Fruit fly (Drosophila melanogaster) whole organism, prepupa: Measurements from ENCODE around the gene CG43401.
A peak's percentile ranks its signal among the peaks of the same experiment; 100 is the strongest.

Source experiments
- Blimp-1 ChIP-seq: fragments of 200-800 bp; sonication (Bioruptor generic); optimal IDR thresholded peaks from 3 replicates; lab custom pipeline; 2017; ENCODE audit warnings: missing biosample characterization, missing genetic modification characterization, mild to moderate bottlenecking, moderate library complexity, missing genetic modification reagents
- CG10631 ChIP-seq: fragments of 200-800 bp; sonication (Bioruptor generic); optimal IDR thresholded peaks from 2 replicates; lab custom pipeline; 2016; ENCODE audit warnings: missing biosample characterization, missing genetic modification characterization
- CG10669 ChIP-seq: fragments of 200-800 bp; sonication (Bioruptor generic); optimal IDR thresholded peaks from 3 replicates; lab custom pipeline; 2018; ENCODE audit warnings: missing biosample characterization, mild to moderate bottlenecking, missing genetic modification characterization, moderate library complexity
- CG11762 ChIP-seq: fragments of 200-800 bp; sonication (Bioruptor generic); optimal IDR thresholded peaks from 3 replicates; lab custom pipeline; 2016; ENCODE audit warnings: missing biosample characterization, missing genetic modification characterization; ENCODE audit not compliant: insufficient read depth
- CG11902 ChIP-seq: fragments of 200-800 bp; sonication (Bioruptor generic); optimal IDR thresholded peaks from 3 replicates; lab custom pipeline; 2016; ENCODE audit warnings: missing biosample characterization, missing genetic modification characterization
- CG15336 ChIP-seq: fragments of 200-800 bp; sonication (Bioruptor generic); IDR thresholded peaks from 2 replicates; pipeline ENCODE4 v1.3.6; 2022; ENCODE audit warnings: missing biosample characterization, missing genetic modification characterization
- CG1621 ChIP-seq: fragments of 200-800 bp; sonication (Bioruptor generic); optimal IDR thresholded peaks from 3 replicates; lab custom pipeline; 2018; ENCODE audit warnings: missing biosample characterization, mild to moderate bottlenecking, missing genetic modification characterization
- CG3032 ChIP-seq: fragments of 200-800 bp; optimal IDR thresholded peaks from 2 replicates; lab custom pipeline; 2019; ENCODE audit warnings: missing biosample characterization, mild to moderate bottlenecking, missing genetic modification characterization, moderate library complexity
- CG31627 ChIP-seq: fragments of 200-800 bp; sonication (Bioruptor generic); optimal IDR thresholded peaks from 3 replicates; lab custom pipeline; 2016; ENCODE audit warnings: missing biosample characterization, missing genetic modification characterization
- CG34406 ChIP-seq: fragments of 200-800 bp; sonication (Bioruptor generic); optimal IDR thresholded peaks from 3 replicates; lab custom pipeline; 2016; ENCODE audit warnings: missing biosample characterization, missing genetic modification characterization
- CG3919 ChIP-seq: fragments of 200-800 bp; sonication (Bioruptor generic); optimal IDR thresholded peaks from 3 replicates; lab custom pipeline; 2016; ENCODE audit warnings: missing biosample characterization, missing genetic modification characterization
- CG4318 ChIP-seq: fragments of 200-800 bp; sonication (Bioruptor generic); optimal IDR thresholded peaks from 3 replicates; lab custom pipeline; 2017; ENCODE audit warnings: missing biosample characterization, mild to moderate bottlenecking, missing genetic modification characterization
- CG6276 ChIP-seq: fragments of 200-800 bp; sonication (Bioruptor generic); optimal IDR thresholded peaks from 2 replicates; lab custom pipeline; 2017; ENCODE audit warnings: missing biosample characterization, mild to moderate bottlenecking, missing genetic modification characterization
- CG6792 ChIP-seq: fragments of 200-800 bp; sonication (Bioruptor generic); optimal IDR thresholded peaks from 3 replicates; lab custom pipeline; 2016; ENCODE audit warnings: missing biosample characterization, missing genetic modification characterization
- CG6808 ChIP-seq: fragments of 200-800 bp; sonication (Bioruptor generic); optimal IDR thresholded peaks from 3 replicates; lab custom pipeline; 2017; ENCODE audit warnings: missing biosample characterization, missing genetic modification characterization, mild to moderate bottlenecking, moderate library complexity, missing genetic modification reagents
- CG6854 ChIP-seq: fragments of 200-800 bp; sonication (Bioruptor generic); optimal IDR thresholded peaks from 2 replicates; lab custom pipeline; 2017; ENCODE audit warnings: missing biosample characterization, mild to moderate bottlenecking, missing genetic modification characterization
- CG7368 ChIP-seq: fragments of 200-800 bp; sonication (Bioruptor generic); optimal IDR thresholded peaks from 3 replicates; lab custom pipeline; 2016; ENCODE audit warnings: missing biosample characterization, missing genetic modification characterization
- CG8119 ChIP-seq: fragments of 200-800 bp; sonication (Bioruptor generic); IDR thresholded peaks from 3 replicates; pipeline ENCODE4 v1.3.6; 2022; ENCODE audit warnings: missing biosample characterization, missing genetic modification characterization
- CG8319 ChIP-seq: fragments of 200-800 bp; sonication (Bioruptor generic); optimal IDR thresholded peaks from 3 replicates; lab custom pipeline; 2016; ENCODE audit warnings: missing biosample characterization, missing genetic modification characterization
- CG8632 ChIP-seq: fragments of 200-800 bp; sonication (Bioruptor generic); optimal IDR thresholded peaks from 3 replicates; lab custom pipeline; 2016; ENCODE audit warnings: missing biosample characterization, missing genetic modification characterization
- Eip78C ChIP-seq: fragments of 200-800 bp; sonication (Bioruptor generic); peaks from one replicate; lab custom pipeline; 2016; ENCODE audit warnings: missing biosample characterization, missing genetic modification characterization
- Eip93F ChIP-seq: fragments of 200-800 bp; sonication (Bioruptor generic); optimal IDR thresholded peaks from 2 replicates; lab custom pipeline; 2016; ENCODE audit warnings: missing biosample characterization, mild to moderate bottlenecking, missing genetic modification characterization
- Ets21C ChIP-seq: fragments of 200-800 bp; sonication (Bioruptor generic); optimal IDR thresholded peaks from 3 replicates; lab custom pipeline; 2016; ENCODE audit warnings: missing biosample characterization, missing genetic modification characterization
- Ets96B ChIP-seq: fragments of 200-800 bp; optimal IDR thresholded peaks from 2 replicates; lab custom pipeline; 2019; ENCODE audit warnings: missing biosample characterization, mild to moderate bottlenecking, missing genetic modification characterization, moderate library complexity
- Gug ChIP-seq: fragments of 200-800 bp; sonication (Bioruptor generic); IDR thresholded peaks from 2 replicates; pipeline ENCODE4 v1.3.6; 2022; ENCODE audit warnings: missing biosample characterization, missing genetic modification characterization
- Hr38 ChIP-seq: sonication (Bioruptor generic); optimal IDR thresholded peaks from 2 replicates; lab custom pipeline; 2016; ENCODE audit warnings: missing biosample characterization, missing genetic modification characterization
- Hr4 ChIP-seq: fragments of 200-800 bp; sonication (Bioruptor generic); optimal IDR thresholded peaks from 3 replicates; lab custom pipeline; 2016; ENCODE audit warnings: missing biosample characterization, missing genetic modification characterization
- Lpt ChIP-seq: fragments of 200-800 bp; sonication (Bioruptor generic); optimal IDR thresholded peaks from 3 replicates; lab custom pipeline; 2016; ENCODE audit warnings: missing biosample characterization, missing genetic modification characterization
- Met ChIP-seq: fragments of 200-800 bp; sonication (Bioruptor generic); optimal IDR thresholded peaks from 3 replicates; lab custom pipeline; 2016; ENCODE audit warnings: missing biosample characterization, missing genetic modification characterization
- OdsH ChIP-seq: fragments of 200-800 bp; sonication (Bioruptor generic); optimal IDR thresholded peaks from 3 replicates; lab custom pipeline; 2016; ENCODE audit warnings: missing biosample characterization, missing genetic modification characterization
- Smox ChIP-seq: fragments of 200-800 bp; sonication (Bioruptor generic); optimal IDR thresholded peaks from 3 replicates; lab custom pipeline; 2016; ENCODE audit warnings: missing biosample characterization, missing genetic modification characterization
- Sox102F ChIP-seq: fragments of 200-800 bp; sonication (Bioruptor generic); optimal IDR thresholded peaks from 2 replicates; lab custom pipeline; 2016; ENCODE audit warnings: missing biosample characterization, mild to moderate bottlenecking, missing genetic modification characterization
- Sox14 ChIP-seq: fragments of 200-800 bp; sonication (Bioruptor generic); optimal IDR thresholded peaks from 3 replicates; lab custom pipeline; 2016; ENCODE audit warnings: missing biosample characterization, missing genetic modification characterization
- achi ChIP-seq: fragments of 200-800 bp; sonication (Bioruptor generic); optimal IDR thresholded peaks from 3 replicates; lab custom pipeline; 2016; ENCODE audit warnings: missing biosample characterization, missing genetic modification characterization
- cyc ChIP-seq: fragments of 200-800 bp; sonication (Bioruptor generic); optimal IDR thresholded peaks from 3 replicates; lab custom pipeline; 2016; ENCODE audit warnings: missing biosample characterization, missing genetic modification characterization
- dac ChIP-seq: fragments of 200-800 bp; sonication (Bioruptor generic); optimal IDR thresholded peaks from 2 replicates; lab custom pipeline; 2017; ENCODE audit warnings: missing biosample characterization, mild to moderate bottlenecking, missing genetic modification characterization
- dsx ChIP-seq: fragments of 200-800 bp; optimal IDR thresholded peaks from 3 replicates; lab custom pipeline; 2019; ENCODE audit warnings: missing biosample characterization, mild to moderate bottlenecking, missing genetic modification characterization, moderate library complexity; ENCODE audit not compliant: poor library complexity, severe bottlenecking
- fd59A ChIP-seq: fragments of 200-800 bp; sonication (Bioruptor generic); optimal IDR thresholded peaks from 2 replicates; lab custom pipeline; 2017; ENCODE audit warnings: missing biosample characterization, mild to moderate bottlenecking, missing genetic modification characterization, missing genetic modification reagents
- fd85E ChIP-seq: fragments of 200-800 bp; sonication (Bioruptor generic); optimal IDR thresholded peaks from 3 replicates; lab custom pipeline; 2016; ENCODE audit warnings: missing biosample characterization, missing genetic modification characterization
- fkh ChIP-seq: fragments of 200-800 bp; sonication (Bioruptor generic); optimal IDR thresholded peaks from 3 replicates; lab custom pipeline; 2017; ENCODE audit warnings: missing biosample characterization, mild to moderate bottlenecking, missing genetic modification characterization, moderate library complexity
- lz ChIP-seq: fragments of 200-800 bp; sonication (Bioruptor generic); optimal IDR thresholded peaks from 3 replicates; lab custom pipeline; 2016; ENCODE audit warnings: missing biosample characterization, missing genetic modification characterization
- net ChIP-seq: fragments of 200-800 bp; sonication (Bioruptor generic); optimal IDR thresholded peaks from 3 replicates; lab custom pipeline; 2016; ENCODE audit warnings: missing biosample characterization, missing genetic modification characterization
- pdm3 ChIP-seq: fragments of 200-800 bp; sonication (Bioruptor generic); optimal IDR thresholded peaks from 3 replicates; lab custom pipeline; 2016; ENCODE audit warnings: missing biosample characterization, missing genetic modification characterization
- spab ChIP-seq: fragments of 200-800 bp; sonication (Bioruptor generic); optimal IDR thresholded peaks from 2 replicates; lab custom pipeline; 2017; ENCODE audit warnings: missing biosample characterization, mild to moderate bottlenecking, missing genetic modification characterization, missing genetic modification reagents
- ss ChIP-seq, 2 experiments: fragments of 200-800 bp; sonication (Bioruptor generic); optimal IDR thresholded peaks; 2 replicates in 1 of 2; 3 replicates in 1 of 2; lab custom pipeline; 2017 to 2018; ENCODE audit warnings: mild to moderate bottlenecking in 2 of 2, missing biosample characterization in 2 of 2, missing genetic modification characterization in 2 of 2, moderate library complexity in 1 of 2
- svp ChIP-seq: fragments of 200-800 bp; sonication (Bioruptor generic); peaks from one replicate; lab custom pipeline; 2016; ENCODE audit warnings: missing biosample characterization, missing genetic modification characterization
- topi ChIP-seq: fragments of 200-800 bp; sonication (Bioruptor generic); optimal IDR thresholded peaks from 3 replicates; lab custom pipeline; 2016; ENCODE audit warnings: missing biosample characterization, missing genetic modification characterization
- vri ChIP-seq: fragments of 200-800 bp; sonication (Bioruptor generic); optimal IDR thresholded peaks from 3 replicates; lab custom pipeline; 2016; ENCODE audit warnings: missing biosample characterization, mild to moderate bottlenecking, missing genetic modification characterization

Gene CG43401

DNA sequence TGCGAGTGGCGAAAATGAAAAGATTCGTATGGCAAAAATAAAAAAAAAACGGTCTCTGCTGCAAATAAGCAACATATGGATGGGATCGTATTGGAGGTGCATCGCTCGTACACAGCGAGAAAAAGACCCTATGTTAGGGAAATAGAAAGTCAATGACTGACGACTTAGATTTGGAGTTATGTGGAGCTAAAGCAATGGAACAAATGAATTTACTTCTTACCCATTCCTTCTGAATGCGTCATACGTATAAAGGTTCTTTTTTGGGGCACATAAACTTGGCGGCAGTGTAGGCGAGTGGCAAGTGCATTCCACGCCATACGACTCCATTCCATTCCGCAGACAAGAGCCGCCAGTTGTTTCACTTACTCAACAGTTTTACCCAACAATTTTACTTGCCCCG is 42.5 kb downstream of the CG43401 start (continued):
- TF ChIP-seq CG6808 (GFP tag; lab: Kevin White, UChicago), result peak; percentile 79
- TF ChIP-seq ss (GFP tag; optimal IDR thresholded peaks at IDR 0.05; lab: Kevin White, UChicago), result peak; percentile 58 to 80
- TF ChIP-seq lz (GFP tag; lab: Kevin White, UChicago), result peak; percentile 79
- peak; percentile 77 for TF ChIP-seq pdm3 (GFP tag; lab: Kevin White, UChicago)
- no peak for TF ChIP-seq Hr38 (GFP tag; lab: Kevin White, UChicago)
- TF ChIP-seq CG10669 (GFP tag; lab: Kevin White, UChicago), result peak; percentile 81
- peak; percentile 79 for TF ChIP-seq CG3032 (tag; lab: Kevin White, UChicago)
- peak; percentile 84 for TF ChIP-seq Met (GFP tag; lab: Kevin White, UChicago)

DNA sequence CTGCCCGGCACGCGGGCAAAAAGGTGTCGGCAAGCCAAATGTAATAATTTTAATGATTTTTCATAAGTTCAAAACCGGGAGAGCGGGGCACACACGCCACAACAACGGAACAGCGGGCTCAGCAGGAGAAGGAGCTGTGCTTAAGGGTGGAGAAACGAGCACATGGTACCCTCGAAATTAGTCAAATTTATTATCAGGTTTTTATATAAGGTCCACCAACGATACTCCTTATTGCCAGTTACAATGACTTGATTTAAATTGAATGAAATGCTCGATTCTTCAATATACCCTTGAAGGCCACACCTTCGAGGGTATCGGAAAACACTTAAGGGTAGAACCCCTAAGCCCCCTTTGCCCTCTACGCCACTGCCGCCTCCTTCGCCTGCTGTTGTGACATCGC is 45.2 kb downstream of the CG43401 start:
- TF ChIP-seq Hr38 (GFP tag; lab: Kevin White, UChicago), result no peak
- TF ChIP-seq spab, result peak; percentile 22
- TF ChIP-seq Sox102F (GFP tag; lab: Kevin White, UChicago), result peak; percentile 72
- no peak for TF ChIP-seq Lpt
- peak; percentile 39 for TF ChIP-seq fd59A (GFP tag; lab: Kevin White, UChicago)
- TF ChIP-seq Gug (GFP tag; lab: Robert Waterston, UW), result no peak
- TF ChIP-seq dac (GFP tag; lab: Kevin White, UChicago), result no peak
- TF ChIP-seq Met (GFP tag; lab: Kevin White, UChicago), result peak; percentile 82
- TF ChIP-seq CG11762 (GFP tag; lab: Kevin White, UChicago), result no peak
- peak; percentile 5 for TF ChIP-seq dsx
- TF ChIP-seq topi, result peak; percentile 72
- TF ChIP-seq CG4318 (GFP tag; lab: Kevin White, UChicago), result no peak
- TF ChIP-seq pdm3 (GFP tag; lab: Kevin White, UChicago), result peak; percentile 52
- peak in 1 of 2 experiments; percentile 23 for TF ChIP-seq ss (GFP tag; optimal IDR thresholded peaks at IDR 0.05; lab: Kevin White, UChicago)
- TF ChIP-seq fkh (GFP tag; lab: Kevin White, UChicago), result no peak
- TF ChIP-seq net (GFP tag; lab: Kevin White, UChicago), result peak; percentile 19
- peak; percentile 68 for TF ChIP-seq vri
- peak; percentile 36 for TF ChIP-seq Blimp-1 (GFP tag; lab: Kevin White, UChicago)
- TF ChIP-seq cyc, result peak; percentile 78
- peak; percentile 38 for TF ChIP-seq CG10669 (GFP tag; lab: Kevin White, UChicago)
- TF ChIP-seq CG6276 (GFP tag; lab: Kevin White, UChicago), result no peak
- TF ChIP-seq CG6808 (GFP tag; lab: Kevin White, UChicago), result peak; percentile 7
- peak; percentile 39 for TF ChIP-seq CG3919 (GFP tag; lab: Kevin White, UChicago)
- peak; percentile 49 for TF ChIP-seq CG8319 (GFP tag; lab: Kevin White, UChicago)
- TF ChIP-seq Sox14 (GFP tag; lab: Kevin White, UChicago), result peak; percentile 52
- peak; percentile 90 for TF ChIP-seq svp (GFP tag; lab: Kevin White, UChicago)
- TF ChIP-seq CG3032 (tag; lab: Kevin White, UChicago), result peak; percentile 32
- TF ChIP-seq CG1621 (tag; lab: Kevin White, UChicago), result no peak
- TF ChIP-seq CG15336 (GFP tag; lab: Robert Waterston, UW), result no peak
- peak; percentile 58 for TF ChIP-seq CG6792 (GFP tag; lab: Kevin White, UChicago)
- TF ChIP-seq Ets96B (tag; lab: Kevin White, UChicago), result peak; percentile 29
- TF ChIP-seq Eip93F (GFP tag; lab: Kevin White, UChicago), result no peak
- TF ChIP-seq CG7368 (GFP tag; lab: Kevin White, UChicago), result peak; percentile 47
- no peak for TF ChIP-seq Hr4 (GFP tag; lab: Kevin White, UChicago)
- TF ChIP-seq CG11902, result peak; percentile 28
- peak; percentile 76 for TF ChIP-seq Ets21C (GFP tag; lab: Kevin White, UChicago)
- TF ChIP-seq CG6854 (GFP tag; lab: Kevin White, UChicago), result peak; percentile 53
- TF ChIP-seq CG31627 (GFP tag; lab: Kevin White, UChicago), result peak; percentile 83
- peak; percentile 62 for TF ChIP-seq Smox
- TF ChIP-seq CG10631, result peak; percentile 37
- peak; percentile 78 for TF ChIP-seq Eip78C (GFP tag; lab: Kevin White, UChicago)
- TF ChIP-seq OdsH (GFP tag; lab: Kevin White, UChicago), result peak; percentile 45
- TF ChIP-seq achi, result peak; percentile 32
- TF ChIP-seq CG8119 (GFP tag; lab: Robert Waterston, UW), result no peak
- TF ChIP-seq CG34406 (GFP tag; lab: Kevin White, UChicago), result peak; percentile 46
- TF ChIP-seq CG8632 (GFP tag; lab: Kevin White, UChicago), result peak; percentile 30
- TF ChIP-seq fd85E (GFP tag; lab: Kevin White, UChicago), result no peak
